Fruit fly (Drosophila melanogaster): ENCODE measurements around the gene CG32081.

CG32081 gene

dm6 chr3L:11009000-11009794 lies 18.2 kb upstream of the CG32081 start, which contains the start of gene klu:
Gene klu, minus strand, starts transcription at chr3L:11009188.
- TF ChIP-seq CG17801 (GFP tag; optimal IDR thresholded peaks at IDR 0.05; ENCODE audit: partially characterized antibody) = no peak

dm6 chr3L:11010410-11010827 lies 17.0 kb upstream of the CG32081 start:
- peak; percentile 80 for TF ChIP-seq CG17801 (GFP tag; optimal IDR thresholded peaks at IDR 0.05; ENCODE audit: partially characterized antibody)

dm6 chr3L:11011610-11012202 lies 15.7 kb upstream of the CG32081 start:
- TF ChIP-seq CG17801 (GFP tag; optimal IDR thresholded peaks at IDR 0.05; ENCODE audit: partially characterized antibody) = no peak

dm6 chr3L:11015203-11015602 lies 12.2 kb upstream of the CG32081 start:
- TF ChIP-seq CG17801 (GFP tag; optimal IDR thresholded peaks at IDR 0.05; ENCODE audit: partially characterized antibody) = no peak

dm6 chr3L:11020058-11020457 lies 7.3 kb upstream of the CG32081 start:
- TF ChIP-seq CG17801 (GFP tag; optimal IDR thresholded peaks at IDR 0.05; ENCODE audit: partially characterized antibody) = no peak

dm6 chr3L:11021958-11022357 lies 5.4 kb upstream of the CG32081 start:
- TF ChIP-seq CG17801 (GFP tag; optimal IDR thresholded peaks at IDR 0.05; ENCODE audit: partially characterized antibody) = no peak

dm6 chr3L:11023235-11023634 lies 4.1 kb upstream of the CG32081 start, which contains the start of gene Fad2:
Gene Fad2, plus strand, starts transcription at chr3L:11023535.
- no peak for TF ChIP-seq CG17801 (GFP tag; optimal IDR thresholded peaks at IDR 0.05; ENCODE audit: partially characterized antibody)

- no peak for TF ChIP-seq CG17801 (GFP tag; optimal IDR thresholded peaks at IDR 0.05; ENCODE audit: partially characterized antibody)
Measured at dm6 chr3L:11025261-11025660, 2.1 kb upstream of the CG32081 start, which contains the start of gene CG32079. Gene CG32079, plus strand, starts transcription at chr3L:11025561.

dm6 chr3L:11031784-11032183 lies 4.4 kb downstream of the CG32081 start:
- no peak for TF ChIP-seq CG17801 (GFP tag; optimal IDR thresholded peaks at IDR 0.05; ENCODE audit: partially characterized antibody)

- TF ChIP-seq CG17801 (GFP tag; optimal IDR thresholded peaks at IDR 0.05; ENCODE audit: partially characterized antibody) = no peak
Measured at dm6 chr3L:11033327-11033975, 6.1 kb downstream of the CG32081 start.

dm6 chr3L:11035039-11035438 lies 7.7 kb downstream of the CG32081 start:
- TF ChIP-seq CG17801 (GFP tag; optimal IDR thresholded peaks at IDR 0.05; ENCODE audit: partially characterized antibody) = no peak

- TF ChIP-seq CG17801 (GFP tag; optimal IDR thresholded peaks at IDR 0.05; ENCODE audit: partially characterized antibody) = no peak
Measured at dm6 chr3L:11041193-11041592, 13.8 kb downstream of the CG32081 start.

- TF ChIP-seq CG17801 (GFP tag; optimal IDR thresholded peaks at IDR 0.05; ENCODE audit: partially characterized antibody) = peak; percentile 31
Measured at dm6 chr3L:11043650-11044049, 16.3 kb downstream of the CG32081 start.

dm6 chr3L:11045009-11045408 lies 17.6 kb downstream of the CG32081 start:
- TF ChIP-seq CG17801 (GFP tag; optimal IDR thresholded peaks at IDR 0.05; ENCODE audit: partially characterized antibody) = no peak

dm6 chr3L:11046559-11046958 lies 19.2 kb downstream of the CG32081 start:
- TF ChIP-seq CG17801 (GFP tag; optimal IDR thresholded peaks at IDR 0.05; ENCODE audit: partially characterized antibody) = peak; percentile 59

- peak; percentile 32 for TF ChIP-seq CG17801 (GFP tag; optimal IDR thresholded peaks at IDR 0.05; ENCODE audit: partially characterized antibody)
Measured at dm6 chr3L:11047877-11048276, 20.5 kb downstream of the CG32081 start.

All from ovary, adult (tissue).